Worm (Caenorhabditis elegans): Measurements from ENCODE around the gene bgal-2.

- no peak for TF ChIP-seq him-1 (tag; optimal IDR thresholded peaks at IDR 0.05)
- TF ChIP-seq dao-5 (tag; optimal IDR thresholded peaks at IDR 0.05) = no peak
- TF ChIP-seq W03F9.2 (tag; optimal IDR thresholded peaks at IDR 0.05) = no peak
Measured at ce11 chrX:6818036-6818488, 33.9 kb downstream of the bgal-2 start, which contains the start of gene dhs-28.
